Fruit fly (Drosophila melanogaster) whole organism, embryonic: ENCODE results near the gene CG17717.

Experiments
- ATbp ChIP-seq: fragments of 200-800 bp; sonication (Bioruptor generic); optimal IDR thresholded peaks from 2 replicates; lab custom pipeline; 2017; ENCODE audit warnings: missing biosample characterization, mild to moderate bottlenecking, missing genetic modification characterization, missing genetic modification reagents
- Abd-B ChIP-seq: fragments of 200-800 bp; sonication (Bioruptor generic); optimal IDR thresholded peaks from 2 replicates; lab custom pipeline; 2018; ENCODE audit warnings: missing biosample characterization, mild to moderate bottlenecking, missing genetic modification characterization, moderate library complexity
- CG10431 ChIP-seq: fragments of 200-800 bp; sonication (Bioruptor generic); optimal IDR thresholded peaks from 3 replicates; lab custom pipeline; 2018; ENCODE audit warnings: missing biosample characterization, mild to moderate bottlenecking, missing genetic modification characterization
- CG11696 ChIP-seq: fragments of 200-800 bp; sonication (Bioruptor generic); IDR thresholded peaks from 2 replicates; pipeline ENCODE4 v1.3.6; 2022; ENCODE audit warnings: missing biosample characterization, missing genetic modification characterization
- CG12236 ChIP-seq: fragments of 200-800 bp; sonication (Bioruptor generic); optimal IDR thresholded peaks from 2 replicates; lab custom pipeline; 2016; ENCODE audit warnings: missing biosample characterization, missing genetic modification characterization
- CG15269 ChIP-seq: fragments of 200-800 bp; sonication (Bioruptor generic); optimal IDR thresholded peaks from 2 replicates; lab custom pipeline; 2018; ENCODE audit warnings: missing biosample characterization, mild to moderate bottlenecking, missing genetic modification characterization, moderate library complexity
- CG1603 ChIP-seq: fragments of 200-800 bp; sonication (Bioruptor generic); optimal IDR thresholded peaks from 2 replicates; lab custom pipeline; 2019; ENCODE audit warnings: missing biosample characterization, mild to moderate bottlenecking, missing genetic modification characterization, moderate library complexity
- CG16779 ChIP-seq: fragments of 200-800 bp; sonication (Bioruptor generic); IDR thresholded peaks from 2 replicates; pipeline ENCODE4 v1.3.6; 2022; ENCODE audit warnings: missing biosample characterization, missing genetic modification characterization
- CG18599 ChIP-seq: fragments of 200-800 bp; sonication (Bioruptor generic); optimal IDR thresholded peaks from 3 replicates; lab custom pipeline; 2017; ENCODE audit warnings: missing biosample characterization, missing genetic modification characterization, mild to moderate bottlenecking, moderate library complexity, missing genetic modification reagents
- CG30020 ChIP-seq: fragments of 200-800 bp; optimal IDR thresholded peaks from 2 replicates; lab custom pipeline; 2019; ENCODE audit warnings: missing biosample characterization, mild to moderate bottlenecking, missing genetic modification characterization, moderate library complexity
- CG34422 ChIP-seq: fragments of 200-800 bp; sonication (Bioruptor generic); IDR thresholded peaks from 3 replicates; pipeline ENCODE4 v1.3.6; 2022; ENCODE audit warnings: missing biosample characterization, missing genetic modification characterization
- CG3847 ChIP-seq: fragments of 200-800 bp; sonication (Bioruptor generic); IDR thresholded peaks from 2 replicates; pipeline ENCODE4 v1.3.6; 2022; ENCODE audit warnings: missing biosample characterization, missing genetic modification characterization
- CG42726 ChIP-seq: fragments of 200-800 bp; sonication (Bioruptor generic); IDR thresholded peaks from 2 replicates; pipeline ENCODE4 v1.3.6; 2022; ENCODE audit warnings: missing biosample characterization, missing genetic modification characterization; ENCODE audit not compliant: partially characterized antibody
- CG8388 ChIP-seq: fragments of 200-800 bp; sonication (Bioruptor generic); optimal IDR thresholded peaks from 2 replicates; lab custom pipeline; 2019; ENCODE audit warnings: missing biosample characterization, mild to moderate bottlenecking, missing genetic modification characterization, moderate library complexity
- D ChIP-seq, 2 experiments: fragments of 200-800 bp in 1 of 2; fragments of >200 bp in 1 of 2; sonication (Bioruptor generic) in 1 of 2; optimal IDR thresholded peaks; 2 replicates in 1 of 2; 3 replicates in 1 of 2; lab custom pipeline; 2017; ENCODE audit warnings: mild to moderate bottlenecking in 1 of 2, missing biosample characterization in 1 of 2, missing genetic modification characterization in 1 of 2, missing genetic modification reagents in 1 of 2
- Dbx ChIP-seq: fragments of 200-800 bp; sonication (Bioruptor generic); IDR thresholded peaks from 3 replicates; pipeline ENCODE4 v1.3.6; 2022; ENCODE audit warnings: missing biosample characterization, missing genetic modification characterization
- Ets65A ChIP-seq: fragments of 200-800 bp; sonication (Bioruptor generic); peaks from one replicate; lab custom pipeline; 2016; ENCODE audit warnings: missing biosample characterization, missing genetic modification characterization
- Gug ChIP-seq: fragments of 200-800 bp; sonication (Bioruptor generic); IDR thresholded peaks from 4 replicates; pipeline ENCODE4 v1.3.6; 2022; ENCODE audit warnings: missing biosample characterization, missing genetic modification characterization
- H15 ChIP-seq: fragments of 200-800 bp; sonication (Bioruptor generic); IDR thresholded peaks from 3 replicates; pipeline ENCODE4 v1.3.6; 2022; ENCODE audit warnings: missing biosample characterization, missing genetic modification characterization
- Hmx ChIP-seq: fragments of 200-800 bp; sonication (Bioruptor generic); optimal IDR thresholded peaks from 2 replicates; lab custom pipeline; 2016; ENCODE audit warnings: missing biosample characterization, missing genetic modification characterization
- Hr39 ChIP-seq: fragments of >200 bp; optimal IDR thresholded peaks from 2 replicates; lab custom pipeline; 2017
- Max ChIP-seq: fragments of 200-800 bp; sonication (Bioruptor generic); optimal IDR thresholded peaks from 2 replicates; lab custom pipeline; 2016; ENCODE audit warnings: missing biosample characterization, mild to moderate bottlenecking, missing genetic modification characterization
- NC2β ChIP-seq: fragments of 200-800 bp; sonication (Bioruptor generic); optimal IDR thresholded peaks from 2 replicates; lab custom pipeline; 2016; ENCODE audit warnings: missing biosample characterization, missing genetic modification characterization
- Ssrp ChIP-seq: fragments of 200-800 bp; sonication (Bioruptor generic); optimal IDR thresholded peaks from 2 replicates; lab custom pipeline; 2018; ENCODE audit warnings: missing biosample characterization, mild to moderate bottlenecking, missing genetic modification characterization, moderate library complexity
- Taf1 ChIP-seq: fragments of 200-800 bp; sonication (Bioruptor generic); IDR thresholded peaks from 2 replicates; pipeline ENCODE4 v1.3.6; 2022; ENCODE audit warnings: missing biosample characterization, missing genetic modification characterization
- cato ChIP-seq: fragments of 200-800 bp; sonication (Bioruptor generic); optimal IDR thresholded peaks from 2 replicates; lab custom pipeline; 2016; ENCODE audit warnings: missing biosample characterization, missing genetic modification characterization, borderline replicate concordance
- dimm ChIP-seq: fragments of 200-800 bp; sonication (Bioruptor generic); IDR thresholded peaks from 2 replicates; pipeline ENCODE4 v1.3.6; 2022; ENCODE audit warnings: missing biosample characterization, missing genetic modification characterization
- dpn ChIP-seq, 2 experiments: fragments of 200-800 bp; sonication (Bioruptor generic); optimal IDR thresholded peaks; 3 replicates each; lab custom pipeline; 2016; ENCODE audit warnings: missing biosample characterization in 2 of 2, missing genetic modification characterization in 2 of 2
- fd64A ChIP-seq: fragments of 200-800 bp; sonication (Bioruptor generic); optimal IDR thresholded peaks from 3 replicates; lab custom pipeline; 2018; ENCODE audit warnings: missing biosample characterization, mild to moderate bottlenecking, missing genetic modification characterization
- fu2 ChIP-seq: fragments of 200-800 bp; sonication (Bioruptor generic); optimal IDR thresholded peaks from 2 replicates; lab custom pipeline; 2016; ENCODE audit warnings: missing biosample characterization, missing genetic modification characterization
- gcm ChIP-seq: fragments of 200-800 bp; sonication (Bioruptor generic); optimal IDR thresholded peaks from 2 replicates; lab custom pipeline; 2019; ENCODE audit warnings: missing biosample characterization, mild to moderate bottlenecking, missing genetic modification characterization, moderate library complexity
- gsb-n ChIP-seq: fragments of 200-800 bp; sonication (Bioruptor generic); optimal IDR thresholded peaks from 3 replicates; lab custom pipeline; 2018; ENCODE audit warnings: missing biosample characterization, mild to moderate bottlenecking, missing genetic modification characterization
- ham ChIP-seq: fragments of 200-800 bp; sonication (Bioruptor generic); IDR thresholded peaks from 2 replicates; pipeline ENCODE4 v1.3.6; 2022; ENCODE audit warnings: missing biosample characterization, missing genetic modification characterization
- insv ChIP-seq, 2 experiments: fragments of 200-800 bp; sonication (Bioruptor generic); optimal IDR thresholded peaks; 3 replicates each; lab custom pipeline; 2016 to 2018; ENCODE audit warnings: missing biosample characterization in 2 of 2, missing genetic modification characterization in 2 of 2
- kah ChIP-seq: fragments of 200-800 bp; sonication (Bioruptor generic); optimal IDR thresholded peaks from 2 replicates; lab custom pipeline; 2018; ENCODE audit warnings: missing biosample characterization, mild to moderate bottlenecking, missing genetic modification characterization
- kni ChIP-seq: fragments of 200-800 bp; sonication (Bioruptor generic); optimal IDR thresholded peaks from 3 replicates; lab custom pipeline; 2017; ENCODE audit warnings: mild to moderate bottlenecking, missing biosample characterization, missing genetic modification reagents, missing genetic modification characterization
- lilli ChIP-seq: fragments of 200-800 bp; sonication (Bioruptor generic); optimal IDR thresholded peaks from 3 replicates; lab custom pipeline; 2016; ENCODE audit warnings: missing biosample characterization, missing genetic modification characterization
- maf-S ChIP-seq: fragments of 200-800 bp; sonication (Bioruptor generic); optimal IDR thresholded peaks from 2 replicates; lab custom pipeline; 2016; ENCODE audit warnings: missing biosample characterization, missing genetic modification characterization
- nerfin-2 ChIP-seq: fragments of 200-800 bp; sonication (Bioruptor generic); IDR thresholded peaks from 2 replicates; pipeline ENCODE4 v1.3.6; 2022; ENCODE audit warnings: missing biosample characterization, missing genetic modification characterization; ENCODE audit not compliant: partially characterized antibody
- onecut ChIP-seq: fragments of 200-800 bp; sonication (Bioruptor generic); IDR thresholded peaks from 2 replicates; pipeline ENCODE4 v1.3.6; 2022; ENCODE audit warnings: missing biosample characterization, missing genetic modification characterization
- row ChIP-seq: fragments of 200-800 bp; sonication (Bioruptor generic); IDR thresholded peaks from 3 replicates; pipeline ENCODE4 v1.3.6; 2022; ENCODE audit warnings: missing biosample characterization, missing genetic modification characterization
- so ChIP-seq: fragments of 200-800 bp; sonication (Bioruptor generic); IDR thresholded peaks from 3 replicates; pipeline ENCODE4 v1.3.6; 2022; ENCODE audit warnings: missing biosample characterization, missing genetic modification characterization
- ssp ChIP-seq: fragments of 200-800 bp; sonication (Bioruptor generic); IDR thresholded peaks from 2 replicates; pipeline ENCODE4 v1.3.6; 2022; ENCODE audit warnings: missing biosample characterization, missing genetic modification characterization
- sug ChIP-seq: fragments of 200-800 bp; optimal IDR thresholded peaks from 2 replicates; lab custom pipeline; 2019; ENCODE audit warnings: missing biosample characterization, mild to moderate bottlenecking, missing genetic modification characterization, moderate library complexity
- tgo ChIP-seq: fragments of 200-800 bp; sonication (Bioruptor generic); IDR thresholded peaks from 3 replicates; pipeline ENCODE4 v1.3.6; 2022; ENCODE audit warnings: missing biosample characterization, missing genetic modification characterization
- tin ChIP-seq: fragments of 200-800 bp; sonication (Bioruptor generic); optimal IDR thresholded peaks from 3 replicates; lab custom pipeline; 2016; ENCODE audit warnings: missing biosample characterization, missing genetic modification characterization
- tll ChIP-seq, 2 experiments: fragments of 200-800 bp in 1 of 2; fragments of >200 bp in 1 of 2; sonication (Bioruptor generic) in 1 of 2; optimal IDR thresholded peaks; 2 replicates each; lab custom pipeline; 2017 to 2019; ENCODE audit warnings: missing biosample characterization in 2 of 2, missing genetic modification characterization in 2 of 2, mild to moderate bottlenecking in 1 of 2, moderate library complexity in 1 of 2
- vfl ChIP-seq: fragments of 200-800 bp; sonication (Bioruptor generic); optimal IDR thresholded peaks from 2 replicates; lab custom pipeline; 2016; ENCODE audit warnings: missing biosample characterization, missing genetic modification characterization
- wdn ChIP-seq: fragments of 200-800 bp; sonication (Bioruptor generic); IDR thresholded peaks from 2 replicates; pipeline ENCODE4 v1.3.6; 2022; ENCODE audit warnings: missing biosample characterization, missing genetic modification characterization

Gene CG17717

dm6 chrX:6549428-6550117 is 39.5 kb upstream of the CG17717 start (continued):
- TF ChIP-seq wdn (peak; percentile 94), lilli (GFP tag; lab: Kevin White, UChicago) (peak; percentile 96), CG18599 (GFP tag; lab: Kevin White, UChicago) (peak; percentile 98), vfl (GFP tag; lab: Kevin White, UChicago) (peak; percentile 86), row (GFP tag; lab: Robert Waterston, UW) (peak; percentile 95), Max (GFP tag; lab: Kevin White, UChicago) (peak; percentile 96), CG11696 (GFP tag; lab: Robert Waterston, UW) (peak; percentile 89), maf-S (GFP tag; lab: Kevin White, UChicago) (peak; percentile 94), dpn (GFP tag; optimal IDR thresholded peaks at IDR 0.05; lab: Kevin White, UChicago) (peak; percentile 94 to 96), Taf1 (GFP tag; lab: Robert Waterston, UW) (peak; percentile 95), H15 (GFP tag; lab: Robert Waterston, UW) (peak; percentile 94), NC2β (GFP tag; lab: Kevin White, UChicago) (peak; percentile 94), fu2 (GFP tag; lab: Kevin White, UChicago) (peak; percentile 91), CG3847 (GFP tag; lab: Robert Waterston, UW) (peak; percentile 96), Ssrp (tag; lab: Kevin White, UChicago) (peak; percentile 89), CG34422 (GFP tag; lab: Robert Waterston, UW) (peak; percentile 97), sug (peak; percentile 92), ATbp (GFP tag; lab: Kevin White, UChicago) (peak; percentile 93), Hmx (GFP tag; lab: Kevin White, UChicago) (peak; percentile 72), CG12236 (GFP tag; lab: Kevin White, UChicago) (peak; percentile 84), CG15269 (tag; lab: Kevin White, UChicago) (peak; percentile 94), kah (GFP tag; lab: Kevin White, UChicago) (peak; percentile 87), CG1603 (tag; lab: Kevin White, UChicago) (peak; percentile 95), Hr39 (lab: Kevin White, UChicago) (no peak), cato (GFP tag; lab: Kevin White, UChicago) (peak; percentile 88), nerfin-2 (no peak), insv (GFP tag; optimal IDR thresholded peaks at IDR 0.05; lab: Kevin White, UChicago) (peak; percentile 37 to 62), Ets65A (peak; percentile 99), so (peak; percentile 94), tgo (GFP tag; lab: Robert Waterston, UW) (peak; percentile 94), gcm (GFP tag; lab: Kevin White, UChicago) (peak; percentile 80), Abd-B (GFP tag; lab: Kevin White, UChicago) (peak; percentile 90), tll (GFP tag; optimal IDR thresholded peaks at IDR 0.05; lab: Kevin White, UChicago) (peak in 1 of 2 experiments; percentile 63), kni (peak; percentile 43), tin (GFP tag; lab: Kevin White, UChicago) (peak; percentile 97), D (optimal IDR thresholded peaks at IDR 0.05; lab: Kevin White, UChicago) (no peak), D (GFP tag; optimal IDR thresholded peaks at IDR 0.05; lab: Kevin White, UChicago) (peak; percentile 93), gsb-n (tag; lab: Kevin White, UChicago) (peak; percentile 79), ham (GFP tag; lab: Robert Waterston, UW) (peak; percentile 89), CG30020 (peak; percentile 64), Dbx (GFP tag; lab: Robert Waterston, UW) (peak; percentile 97), CG16779 (GFP tag; lab: Robert Waterston, UW) (peak; percentile 95), onecut (GFP tag; lab: Robert Waterston, UW) (peak; percentile 93), CG8388 (peak; percentile 84), ssp (GFP tag; lab: Robert Waterston, UW) (peak; percentile 83), dimm (GFP tag; lab: Robert Waterston, UW) (peak; percentile 84), fd64A (GFP tag; lab: Kevin White, UChicago) (peak; percentile 86), CG10431 (GFP tag; lab: Kevin White, UChicago) (peak; percentile 59), Gug (GFP tag; lab: Robert Waterston, UW) (peak; percentile 97), CG42726 (no peak)
